Worm (Caenorhabditis elegans) whole organism, L1 larva: ENCODE results near the gene gpa-18.

Experiments used
- C16A3.4 ChIP-seq: fragments of 150-350 bp; optimal IDR thresholded peaks from 2 replicates; lab custom pipeline; 2014; ENCODE audit warnings: missing biosample characterization, missing genetic modification characterization
- Y116A8C.19 ChIP-seq: sonication (generic microtip); optimal IDR thresholded peaks from 2 replicates; lab custom pipeline; 2016; ENCODE audit warnings: missing compliant biosample characterization, missing genetic modification characterization, borderline replicate concordance
- alr-1 ChIP-seq: fragments of 200-800 bp; sonication (Bioruptor generic); optimal IDR thresholded peaks from 2 replicates; lab custom pipeline; 2018; ENCODE audit warnings: borderline replicate concordance, mild to moderate bottlenecking, missing genetic modification characterization, missing compliant biosample characterization
- aly-2 ChIP-seq: fragments of 150-350 bp; optimal IDR thresholded peaks from 2 replicates; lab custom pipeline; 2014; ENCODE audit warnings: missing biosample characterization, missing genetic modification characterization
- ama-1 ChIP-seq: fragments of 150-350 bp; optimal IDR thresholded peaks from 2 replicates; lab custom pipeline; 2014
- ceh-82 ChIP-seq, 3 experiments: fragments of 150-350 bp in 1 of 3; sonication (generic microtip) in 2 of 3; optimal IDR thresholded peaks; 2 replicates each; lab custom pipeline; 2014 to 2017; ENCODE audit warnings: missing biosample characterization in 3 of 3, missing genetic modification characterization in 3 of 3
- ceh-88 ChIP-seq: fragments of 200-800 bp; sonication (Bioruptor generic); IDR thresholded peaks from 2 replicates; pipeline ENCODE4 v1.3.6; 2022; ENCODE audit warnings: missing genetic modification characterization, missing compliant biosample characterization
- ceh-90 ChIP-seq: sonication (generic microtip); optimal IDR thresholded peaks from 2 replicates; lab custom pipeline; 2016; ENCODE audit warnings: missing genetic modification characterization, missing compliant biosample characterization
- ces-1 ChIP-seq: fragments of 150-350 bp; optimal IDR thresholded peaks from 2 replicates; lab custom pipeline; 2014; ENCODE audit warnings: missing biosample characterization, missing genetic modification reagents, missing genetic modification characterization
- egl-13 ChIP-seq: sonication (generic microtip); optimal IDR thresholded peaks from 2 replicates; lab custom pipeline; 2016; ENCODE audit warnings: missing genotype, missing genetic modification reagents, missing genetic modification characterization, missing compliant biosample characterization
- elt-2 ChIP-seq: sonication (generic microtip); optimal IDR thresholded peaks from 2 replicates; lab custom pipeline; 2016; ENCODE audit warnings: missing genetic modification characterization, mild to moderate bottlenecking, inconsistent platforms, missing compliant biosample characterization, missing genetic modification reagents
- elt-3 ChIP-seq, 6 experiments: fragments of 150-350 bp in 1 of 6; sonication (generic microtip); optimal IDR thresholded peaks; 2 replicates each; lab custom pipeline; 2017 to 2018; ENCODE audit warnings: missing biosample characterization in 6 of 6, missing genetic modification characterization in 6 of 6, inconsistent platforms in 1 of 6
- fkh-10 ChIP-seq: sonication (generic microtip); optimal IDR thresholded peaks from 2 replicates; lab custom pipeline; 2017; ENCODE audit warnings: missing biosample characterization, missing genetic modification reagents, missing genetic modification characterization
- fos-1 ChIP-seq: fragments of 150-350 bp; optimal IDR thresholded peaks from 2 replicates; lab custom pipeline; 2014; ENCODE audit warnings: missing biosample characterization, missing genetic modification characterization
- grh-1 ChIP-seq: fragments of 200-800 bp; sonication (Bioruptor generic); IDR thresholded peaks from 2 replicates; pipeline ENCODE4 v1.3.6; 2022; ENCODE audit warnings: missing genetic modification reagents, missing genetic modification characterization, missing compliant biosample characterization
- irx-1 ChIP-seq: sonication (generic microtip); optimal IDR thresholded peaks from 2 replicates; lab custom pipeline; 2016; ENCODE audit warnings: missing genetic modification characterization, missing compliant biosample characterization
- jun-1 ChIP-seq: fragments of 150-350 bp; optimal IDR thresholded peaks from 2 replicates; lab custom pipeline; 2014; ENCODE audit warnings: missing biosample characterization, missing genetic modification reagents, missing genetic modification characterization
- lin-13 ChIP-seq: fragments of 150-350 bp; optimal IDR thresholded peaks from 2 replicates; lab custom pipeline; 2014; ENCODE audit warnings: missing biosample characterization, missing genetic modification reagents, missing genetic modification characterization
- lin-15B ChIP-seq: fragments of 150-350 bp; sonication (generic microtip); optimal IDR thresholded peaks from 3 replicates; lab custom pipeline; 2014; ENCODE audit warnings: missing biosample characterization, missing genetic modification characterization
- lin-35 ChIP-seq, 2 experiments: fragments of 150-350 bp; optimal IDR thresholded peaks; 2 replicates each; lab custom pipeline; 2014; ENCODE audit warnings: missing biosample characterization in 2 of 2, missing genetic modification characterization in 2 of 2, missing genetic modification reagents in 2 of 2
- mab-9 ChIP-seq: fragments of 200-800 bp; sonication (Bioruptor generic); IDR thresholded peaks from 2 replicates; pipeline ENCODE4 v1.3.6; 2022; ENCODE audit warnings: missing genetic modification reagents, missing genetic modification characterization, missing compliant biosample characterization
- mdl-1 ChIP-seq, 2 experiments: fragments of 150-350 bp; optimal IDR thresholded peaks; 2 replicates each; lab custom pipeline; 2014 to 2017; ENCODE audit warnings: missing biosample characterization in 2 of 2, missing genetic modification characterization in 2 of 2, inconsistent platforms in 1 of 2
- mep-1 ChIP-seq: fragments of 150-350 bp; optimal IDR thresholded peaks from 2 replicates; lab custom pipeline; 2014; ENCODE audit warnings: missing biosample characterization, missing genetic modification characterization
- nhr-11 ChIP-seq: fragments of 150-350 bp; optimal IDR thresholded peaks from 2 replicates; lab custom pipeline; 2014; ENCODE audit warnings: missing biosample characterization, missing genetic modification characterization
- nhr-12 ChIP-seq: sonication (generic microtip); optimal IDR thresholded peaks from 2 replicates; lab custom pipeline; 2017; ENCODE audit warnings: missing biosample characterization, missing genetic modification characterization
- nhr-28 ChIP-seq: fragments of 150-350 bp; optimal IDR thresholded peaks from 2 replicates; lab custom pipeline; 2014; ENCODE audit warnings: missing biosample characterization, missing genetic modification characterization
- nhr-47 ChIP-seq: sonication (generic microtip); optimal IDR thresholded peaks from 2 replicates; lab custom pipeline; 2016; ENCODE audit warnings: mild to moderate bottlenecking, missing genetic modification characterization, moderate library complexity, missing compliant biosample characterization
- nhr-71 ChIP-seq: sonication (generic microtip); optimal IDR thresholded peaks from 2 replicates; lab custom pipeline; 2016; ENCODE audit warnings: mild to moderate bottlenecking, missing genetic modification characterization, moderate library complexity, missing compliant biosample characterization
- nhr-84 ChIP-seq: sonication (generic microtip); optimal IDR thresholded peaks from 2 replicates; lab custom pipeline; 2017; ENCODE audit warnings: missing biosample characterization, missing genetic modification characterization
- nhr-85 ChIP-seq: sonication (generic microtip); peaks from one replicate; lab custom pipeline; 2016; ENCODE audit warnings: missing genetic modification characterization, inconsistent platforms, missing compliant biosample characterization
- pqm-1 ChIP-seq: sonication (generic microtip); optimal IDR thresholded peaks from 3 replicates; lab custom pipeline; 2017; ENCODE audit warnings: missing biosample characterization, missing genetic modification characterization
- snpc-4 ChIP-seq: fragments of 150-350 bp; optimal IDR thresholded peaks from 2 replicates; lab custom pipeline; 2014; ENCODE audit warnings: missing biosample characterization, missing genetic modification characterization
- sptf-1 ChIP-seq: fragments of 150-350 bp; optimal IDR thresholded peaks from 2 replicates; lab custom pipeline; 2014; ENCODE audit warnings: missing biosample characterization, missing genetic modification characterization
- sup-37 ChIP-seq: fragments of 200-800 bp; sonication (Bioruptor generic); optimal IDR thresholded peaks from 2 replicates; lab custom pipeline; 2018; ENCODE audit warnings: mild to moderate bottlenecking, missing genetic modification characterization, missing compliant biosample characterization
- tbx-2 ChIP-seq: sonication (generic microtip); optimal IDR thresholded peaks from 2 replicates; lab custom pipeline; 2016; ENCODE audit warnings: missing genetic modification characterization, missing compliant biosample characterization
- unc-62 ChIP-seq: fragments of 150-350 bp; optimal IDR thresholded peaks from 2 replicates; lab custom pipeline; 2014; ENCODE audit warnings: missing biosample characterization, missing genetic modification reagents, missing genetic modification characterization
- zag-1 ChIP-seq: fragments of 150-350 bp; optimal IDR thresholded peaks from 2 replicates; lab custom pipeline; 2014; ENCODE audit warnings: missing biosample characterization, missing genetic modification characterization
- zip-4 ChIP-seq: fragments of 200-800 bp; sonication (Bioruptor generic); optimal IDR thresholded peaks from 2 replicates; lab custom pipeline; 2018; ENCODE audit warnings: mild to moderate bottlenecking, missing genetic modification characterization, moderate library complexity, missing compliant biosample characterization
- ztf-4 ChIP-seq: fragments of 150-350 bp; optimal IDR thresholded peaks from 2 replicates; lab custom pipeline; 2014; ENCODE audit warnings: missing biosample characterization, missing genetic modification characterization

gpa-18 gene

DNA sequence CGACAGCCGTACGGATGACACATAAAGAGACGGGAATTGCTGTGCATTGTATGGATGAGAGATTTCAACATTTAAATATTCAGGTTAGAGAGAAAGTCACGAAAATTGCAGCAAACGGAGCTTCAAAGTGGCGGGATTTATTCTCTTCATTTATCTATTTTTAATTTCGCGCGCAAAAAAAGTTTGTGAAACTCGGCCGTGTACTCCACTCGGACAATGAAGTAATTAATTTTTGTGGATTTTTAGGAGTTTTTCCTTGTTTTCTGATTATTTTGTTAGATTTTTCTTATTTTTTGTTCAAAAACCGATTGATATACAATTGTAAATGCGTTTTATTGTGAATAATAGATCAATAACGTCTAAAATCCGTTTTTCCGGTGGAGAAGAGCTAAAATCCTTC lies 7.4 kb downstream of the gpa-18 start (continued):
- TF ChIP-seq lin-35 (GFP tag; optimal IDR thresholded peaks at IDR 0.05; lab: Kevin White, UChicago) (peak; percentile 73 to 79), fkh-10 (no peak), nhr-84 (tag; lab: Kevin White, UChicago) (no peak), snpc-4 (tag; lab: Kevin White, UChicago) (no peak), ama-1 (lab: Kevin White, UChicago) (no peak), alr-1 (tag; lab: Kevin White, UChicago) (no peak), nhr-12 (tag; lab: Kevin White, UChicago) (no peak), nhr-71 (tag; lab: Kevin White, UChicago) (peak; percentile 58), nhr-28 (tag; lab: Kevin White, UChicago) (no peak), pqm-1 (tag; lab: Kevin White, UChicago) (no peak), egl-13 (tag; lab: Kevin White, UChicago) (peak; percentile 21), grh-1 (no peak), elt-2 (no peak), fos-1 (tag; lab: Kevin White, UChicago) (no peak), zag-1 (tag; lab: Kevin White, UChicago) (no peak), mdl-1 (tag; optimal IDR thresholded peaks at IDR 0.05; lab: Kevin White, UChicago) (no peak), C16A3.4 (tag; lab: Kevin White, UChicago) (no peak), lin-15B (tag; lab: Kevin White, UChicago) (no peak), Y116A8C.19 (tag; lab: Kevin White, UChicago) (no peak), aly-2 (tag; lab: Kevin White, UChicago) (no peak), elt-3 (tag; optimal IDR thresholded peaks at IDR 0.05; lab: Kevin White, UChicago) (no peak), ztf-4 (tag; lab: Kevin White, UChicago) (no peak), jun-1 (tag; lab: Kevin White, UChicago) (no peak), sup-37 (GFP tag; lab: Kevin White, UChicago) (no peak), ceh-90 (tag; lab: Kevin White, UChicago) (peak; percentile 76), ces-1 (no peak), mep-1 (no peak), nhr-85 (tag; lab: Kevin White, UChicago) (peak; percentile 75), mab-9 (GFP tag; lab: Robert Waterston, UW) (no peak), ceh-88 (GFP tag; lab: Robert Waterston, UW) (no peak), nhr-47 (tag; lab: Kevin White, UChicago) (peak; percentile 47), lin-13 (GFP tag; lab: Kevin White, UChicago) (peak; percentile 24)

DNA sequence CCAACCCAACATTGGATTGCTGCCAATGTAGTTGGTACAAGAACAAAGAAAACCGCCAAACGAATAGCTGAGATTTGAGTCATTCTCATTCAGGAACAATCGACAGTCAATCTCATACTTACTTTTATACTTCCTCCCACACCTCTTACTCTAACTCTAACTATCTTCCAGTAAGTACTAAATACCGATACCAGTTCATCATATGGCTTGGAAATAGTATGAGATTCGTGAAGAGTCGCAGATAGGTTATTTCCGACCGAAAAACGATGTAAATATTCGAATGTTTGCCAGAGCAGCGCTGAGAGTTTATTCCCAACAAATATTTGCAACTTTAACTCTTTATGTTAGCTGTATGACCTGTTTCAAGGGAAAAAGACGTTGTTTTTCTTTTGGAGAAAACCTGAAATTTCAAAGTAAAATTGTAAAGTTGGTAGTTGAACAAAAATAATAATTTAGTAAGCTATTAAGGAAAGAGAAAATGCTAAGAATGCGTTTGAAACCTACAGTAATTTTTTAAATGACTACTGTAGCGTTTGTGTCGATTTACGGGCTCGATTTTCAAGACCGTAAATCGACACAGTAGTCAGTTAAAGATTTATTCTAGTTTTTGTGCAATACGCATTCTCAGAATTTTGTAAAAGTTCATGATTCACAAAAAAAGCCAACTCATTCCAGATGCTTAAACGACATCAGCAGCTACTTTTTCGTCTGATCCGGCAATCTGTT lies 8.8 kb downstream of the gpa-18 start, which contains the start of the genes W03F8.6 and mtrf-1L:
W03F8.6 (minus strand) TSS at position 101 of the 726 bp plus-strand sequence.
mtrf-1L (plus strand) TSS at position 676 of the 726 bp plus-strand sequence.
- no peak for TF ChIP-seq Y116A8C.19 (tag; lab: Kevin White, UChicago)
- TF ChIP-seq egl-13 (tag; lab: Kevin White, UChicago), result no peak
- TF ChIP-seq zip-4 (GFP tag; lab: Kevin White, UChicago), result no peak
- no peak for TF ChIP-seq nhr-11 (tag; lab: Kevin White, UChicago)
- TF ChIP-seq unc-62 (GFP tag; lab: Kevin White, UChicago), result no peak
- TF ChIP-seq ceh-82 (tag; optimal IDR thresholded peaks at IDR 0.05; lab: Kevin White, UChicago), result no peak
- no peak for TF ChIP-seq ceh-88 (GFP tag; lab: Robert Waterston, UW)
- no peak for TF ChIP-seq irx-1
- TF ChIP-seq nhr-84 (tag; lab: Kevin White, UChicago), result no peak
- TF ChIP-seq jun-1 (tag; lab: Kevin White, UChicago), result no peak
- no peak for TF ChIP-seq sptf-1
- TF ChIP-seq tbx-2 (tag; lab: Kevin White, UChicago), result no peak
